Fruit fly (Drosophila melanogaster) whole organism, embryonic: ENCODE results near the gene Lcp65Ag1.

ENCODE experiments used
- Aef1 ChIP-seq: fragments of 200-800 bp; sonication (Bioruptor generic); IDR thresholded peaks from 3 replicates; pipeline ENCODE4 v1.3.6; 2022; ENCODE audit warnings: missing biosample characterization, missing genetic modification characterization
- Atf6 ChIP-seq: fragments of 200-800 bp; sonication (Bioruptor generic); IDR thresholded peaks from 2 replicates; pipeline ENCODE4 v1.3.6; 2022; ENCODE audit warnings: missing biosample characterization, missing genetic modification characterization
- CG10209 ChIP-seq: fragments of 200-800 bp; sonication (Bioruptor generic); optimal IDR thresholded peaks from 3 replicates; lab custom pipeline; 2017; ENCODE audit warnings: missing biosample characterization, mild to moderate bottlenecking, missing genetic modification characterization, missing genetic modification reagents
- CG10654 ChIP-seq: fragments of 200-800 bp; sonication (Bioruptor generic); optimal IDR thresholded peaks from 2 replicates; lab custom pipeline; 2016; ENCODE audit warnings: missing biosample characterization, missing genetic modification characterization
- CG1233 ChIP-seq: fragments of 200-800 bp; sonication (Bioruptor generic); optimal IDR thresholded peaks from 4 replicates; lab custom pipeline; 2018; ENCODE audit warnings: missing biosample characterization, mild to moderate bottlenecking, missing genetic modification characterization
- CG13287 ChIP-seq: fragments of 200-800 bp; sonication (Bioruptor generic); IDR thresholded peaks from 2 replicates; pipeline ENCODE4 v1.3.6; 2022; ENCODE audit warnings: missing biosample characterization, missing genetic modification characterization; ENCODE audit not compliant: partially characterized antibody
- CG13894 ChIP-seq: fragments of 200-800 bp; sonication (Bioruptor generic); optimal IDR thresholded peaks from 3 replicates; lab custom pipeline; 2018; ENCODE audit warnings: missing biosample characterization, mild to moderate bottlenecking, missing genetic modification characterization, moderate library complexity
- CG14050 ChIP-seq: fragments of 200-800 bp; sonication (Bioruptor generic); IDR thresholded peaks from 3 replicates; pipeline ENCODE4 v1.3.6; 2022; ENCODE audit warnings: missing biosample characterization, missing genetic modification characterization
- CG6683 ChIP-seq: fragments of 200-800 bp; sonication (Bioruptor generic); optimal IDR thresholded peaks from 2 replicates; lab custom pipeline; 2017; ENCODE audit warnings: missing biosample characterization, mild to moderate bottlenecking, missing genetic modification characterization, missing genetic modification reagents
- CG8478 ChIP-seq: fragments of >200 bp; optimal IDR thresholded peaks from 2 replicates; lab custom pipeline; 2018
- CTCF ChIP-seq: fragments of 200-800 bp; sonication (Bioruptor generic); optimal IDR thresholded peaks from 2 replicates; lab custom pipeline; 2017; ENCODE audit warnings: missing biosample characterization, mild to moderate bottlenecking, missing genetic modification characterization, moderate library complexity
- Dek ChIP-seq: fragments of 200-800 bp; sonication (Bioruptor generic); optimal IDR thresholded peaks from 3 replicates; lab custom pipeline; 2019; ENCODE audit warnings: missing biosample characterization, mild to moderate bottlenecking, missing genetic modification characterization, moderate library complexity
- ERR ChIP-seq: fragments of 200-800 bp; sonication (Bioruptor generic); optimal IDR thresholded peaks from 2 replicates; lab custom pipeline; 2016; ENCODE audit warnings: missing biosample characterization, missing genetic modification characterization
- Nf-YC ChIP-seq: fragments of 200-800 bp; optimal IDR thresholded peaks from 3 replicates; lab custom pipeline; 2019; ENCODE audit warnings: missing biosample characterization, mild to moderate bottlenecking, missing genetic modification characterization, moderate library complexity
- Oaz ChIP-seq: fragments of 200-800 bp; sonication (Bioruptor generic); IDR thresholded peaks from 2 replicates; pipeline ENCODE4 v1.3.6; 2022; ENCODE audit warnings: missing biosample characterization, missing genetic modification characterization
- Optix ChIP-seq: fragments of 200-800 bp; sonication (Bioruptor generic); IDR thresholded peaks from 3 replicates; pipeline ENCODE4 v1.3.6; 2022; ENCODE audit warnings: missing biosample characterization, missing genetic modification characterization
- Pdp1 ChIP-seq, 2 experiments: fragments of 200-800 bp; sonication (Bioruptor generic); optimal IDR thresholded peaks; 3 replicates each; lab custom pipeline; 2016; ENCODE audit warnings: missing biosample characterization in 2 of 2, missing genetic modification characterization in 2 of 2, mild to moderate bottlenecking in 1 of 2, moderate library complexity in 1 of 2
- Rfx ChIP-seq: fragments of 200-800 bp; sonication (Bioruptor generic); IDR thresholded peaks from 2 replicates; pipeline ENCODE4 v1.3.6; 2022; ENCODE audit warnings: missing biosample characterization, missing genetic modification characterization
- ab ChIP-seq: fragments of 200-800 bp; sonication (Bioruptor generic); optimal IDR thresholded peaks from 2 replicates; lab custom pipeline; 2016; ENCODE audit warnings: missing biosample characterization, missing genetic modification characterization
- abd-A ChIP-seq: fragments of 200-800 bp; sonication (Bioruptor generic); optimal IDR thresholded peaks from 3 replicates; lab custom pipeline; 2019; ENCODE audit warnings: missing biosample characterization, mild to moderate bottlenecking, missing genetic modification characterization, moderate library complexity
- ac ChIP-seq: fragments of 200-800 bp; sonication (Bioruptor generic); optimal IDR thresholded peaks from 3 replicates; lab custom pipeline; 2017; ENCODE audit warnings: missing biosample characterization, mild to moderate bottlenecking, missing genetic modification characterization
- amos ChIP-seq: fragments of 200-800 bp; sonication (Bioruptor generic); IDR thresholded peaks from 2 replicates; pipeline ENCODE4 v1.3.6; 2022; ENCODE audit warnings: missing biosample characterization, missing genetic modification characterization; ENCODE audit not compliant: partially characterized antibody
- az2 ChIP-seq: fragments of 200-800 bp; sonication (Bioruptor generic); optimal IDR thresholded peaks from 3 replicates; lab custom pipeline; 2016; ENCODE audit warnings: missing biosample characterization, missing genetic modification characterization
- bowl ChIP-seq: fragments of 200-800 bp; sonication (Bioruptor generic); IDR thresholded peaks from 2 replicates; pipeline ENCODE4 v1.3.6; 2022; ENCODE audit warnings: missing biosample characterization, missing genetic modification characterization
- chif ChIP-seq, 2 experiments: fragments of 200-800 bp; sonication (Bioruptor generic); optimal IDR thresholded peaks; 3 replicates each; lab custom pipeline; 2016; ENCODE audit warnings: missing biosample characterization in 2 of 2, missing genetic modification characterization in 2 of 2
- chinmo ChIP-seq: fragments of 200-800 bp; sonication (Bioruptor generic); IDR thresholded peaks from 4 replicates; pipeline ENCODE4 v1.3.6; 2022; ENCODE audit warnings: missing biosample characterization, missing genetic modification characterization; ENCODE audit not compliant: partially characterized antibody
- chn ChIP-seq: fragments of 200-800 bp; sonication (Bioruptor generic); optimal IDR thresholded peaks from 2 replicates; lab custom pipeline; 2016; ENCODE audit warnings: missing biosample characterization, missing genetic modification characterization
- dimm ChIP-seq: fragments of 200-800 bp; sonication (Bioruptor generic); IDR thresholded peaks from 2 replicates; pipeline ENCODE4 v1.3.6; 2022; ENCODE audit warnings: missing biosample characterization, missing genetic modification characterization
- fd64A ChIP-seq: fragments of 200-800 bp; sonication (Bioruptor generic); optimal IDR thresholded peaks from 3 replicates; lab custom pipeline; 2018; ENCODE audit warnings: missing biosample characterization, mild to moderate bottlenecking, missing genetic modification characterization
- gsb-n ChIP-seq: fragments of 200-800 bp; sonication (Bioruptor generic); optimal IDR thresholded peaks from 3 replicates; lab custom pipeline; 2018; ENCODE audit warnings: missing biosample characterization, mild to moderate bottlenecking, missing genetic modification characterization
- gt ChIP-seq: fragments of 200-800 bp; sonication (Bioruptor generic); IDR thresholded peaks from 2 replicates; pipeline ENCODE4 v1.3.6; 2022; ENCODE audit warnings: missing biosample characterization, missing genetic modification characterization
- h ChIP-seq: fragments of >200 bp; optimal IDR thresholded peaks from 2 replicates; lab custom pipeline; 2017
- lmd ChIP-seq: fragments of 200-800 bp; sonication (Bioruptor generic); IDR thresholded peaks from 2 replicates; pipeline ENCODE4 v1.3.6; 2022; ENCODE audit warnings: missing biosample characterization, missing genetic modification characterization
- nom ChIP-seq: fragments of 200-800 bp; sonication (Bioruptor generic); optimal IDR thresholded peaks from 2 replicates; lab custom pipeline; 2017; ENCODE audit warnings: missing biosample characterization, missing genetic modification characterization, mild to moderate bottlenecking, moderate library complexity, missing genetic modification reagents
- odd ChIP-seq: fragments of 200-800 bp; sonication (Bioruptor generic); optimal IDR thresholded peaks from 2 replicates; lab custom pipeline; 2017; ENCODE audit warnings: missing biosample characterization, mild to moderate bottlenecking, missing genetic modification characterization
- sd ChIP-seq: fragments of 200-800 bp; sonication (Bioruptor generic); optimal IDR thresholded peaks from 3 replicates; lab custom pipeline; 2018; ENCODE audit warnings: missing biosample characterization, mild to moderate bottlenecking, missing genetic modification characterization, moderate library complexity
- sqz ChIP-seq: fragments of 200-800 bp; sonication (Bioruptor generic); optimal IDR thresholded peaks from 3 replicates; lab custom pipeline; 2018; ENCODE audit warnings: missing biosample characterization, mild to moderate bottlenecking, missing genetic modification characterization
- vvl ChIP-seq: fragments of 200-800 bp; sonication (Bioruptor generic); IDR thresholded peaks from 2 replicates; pipeline ENCODE4 v1.3.6; 2022; ENCODE audit warnings: missing biosample characterization, missing genetic modification characterization

Gene Lcp65Ag1

DNA sequence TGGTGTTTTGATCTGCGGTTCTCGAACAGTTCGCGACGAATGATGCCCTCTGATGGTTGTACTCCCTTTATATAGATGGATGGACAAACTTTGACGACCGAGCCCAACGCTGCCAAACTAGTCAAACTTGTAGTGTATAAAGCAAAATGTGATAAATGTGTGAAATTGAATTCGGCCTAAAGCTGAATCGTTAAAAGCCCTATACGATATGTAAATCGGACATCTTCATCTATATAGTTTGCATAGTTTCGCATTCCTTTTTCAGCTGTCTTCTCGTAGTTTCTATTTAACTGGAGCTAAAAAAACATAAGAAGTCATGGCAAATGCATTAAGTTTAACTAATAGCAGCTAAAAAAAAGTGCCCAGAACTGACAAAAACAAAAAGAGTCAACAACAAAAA, 1.5 kb downstream of the Lcp65Ag1 start, which contains the start of gene Lcp65Ag2:
Gene Lcp65Ag2, minus strand, starts transcription at position 48 of the 400 bp plus-strand sequence.
- TF ChIP-seq h (lab: Kevin White, UChicago) (no peak), ERR (GFP tag; lab: Kevin White, UChicago) (no peak), amos (GFP tag; lab: Robert Waterston, UW) (peak; percentile 8; the same call in 1 of the 2 replicates), chif (GFP tag; optimal IDR thresholded peaks at IDR 0.05; lab: Kevin White, UChicago) (no peak), CG8478 (lab: Kevin White, UChicago) (no peak), chinmo (GFP tag; lab: Robert Waterston, UW) (0 out of 4 replicates have a peak, but pooled peaks have one; percentile 12), Optix (GFP tag; lab: Robert Waterston, UW) (no peak), CG13894 (tag; lab: Kevin White, UChicago) (peak; percentile 96), odd (GFP tag; lab: Kevin White, UChicago) (no peak), CG13287 (GFP tag; lab: Robert Waterston, UW) (no peak), dimm (GFP tag; lab: Robert Waterston, UW) (no peak), sqz (no peak), Dek (tag; lab: Kevin White, UChicago) (no peak), sd (tag; lab: Kevin White, UChicago) (peak; percentile 6), chn (GFP tag; lab: Kevin White, UChicago) (no peak), gsb-n (tag; lab: Kevin White, UChicago) (no peak), Aef1 (GFP tag; lab: Robert Waterston, UW) (no peak), gt (GFP tag; lab: Robert Waterston, UW) (no peak), Pdp1 (GFP tag; optimal IDR thresholded peaks at IDR 0.05; lab: Kevin White, UChicago) (no peak), abd-A (tag; lab: Kevin White, UChicago) (peak; percentile 18)
- TF ChIP-seq, all 482 proteins: peak for 5

dm6 chr3L:6132009-6132408, 3.1 kb downstream of the Lcp65Ag1 start, which contains the start of gene Cpr65Au:
TSS of gene Cpr65Au (minus strand) at chr3L:6132109.
- TF ChIP-seq az2 (no peak), Oaz (GFP tag; lab: Robert Waterston, UW) (no peak), lmd (GFP tag; lab: Robert Waterston, UW) (no peak), CTCF (GFP tag; lab: Kevin White, UChicago) (no peak), CG6683 (no peak), CG14050 (GFP tag; lab: Robert Waterston, UW) (no peak), nom (GFP tag; lab: Kevin White, UChicago) (no peak), Nf-YC (tag; lab: Kevin White, UChicago) (no peak), CG10654 (GFP tag; lab: Kevin White, UChicago) (no peak), chn (GFP tag; lab: Kevin White, UChicago) (no peak), CG1233 (GFP tag; lab: Kevin White, UChicago) (no peak), ab (GFP tag; lab: Kevin White, UChicago) (no peak), Atf6 (GFP tag; lab: Robert Waterston, UW) (no peak), CG10209 (GFP tag; lab: Kevin White, UChicago) (no peak)

dm6 chr3L:6130944-6131343, 4.1 kb downstream of the Lcp65Ag1 start, which contains the start of gene Lcp65Ag3:
TSS of gene Lcp65Ag3 (minus strand) at chr3L:6130989.
- TF ChIP-seq vvl (GFP tag; lab: Robert Waterston, UW) (peak; percentile 47), CG13894 (tag; lab: Kevin White, UChicago) (peak; percentile 56), abd-A (tag; lab: Kevin White, UChicago) (peak; percentile 70), bowl (GFP tag; lab: Robert Waterston, UW) (no peak), ac (GFP tag; lab: Kevin White, UChicago) (no peak), fd64A (GFP tag; lab: Kevin White, UChicago) (no peak), Rfx (GFP tag; lab: Robert Waterston, UW) (0 out of 2 replicates have a peak, but pooled peaks have one; percentile 11)
- TF ChIP-seq, all 482 proteins: peak for 4
